Fruit fly (Drosophila melanogaster) whole organism, embryonic: ENCODE results near the gene CG16965.

Experiments used
- Bteb2 ChIP-seq: fragments of 200-800 bp; sonication (Bioruptor generic); optimal IDR thresholded peaks from 2 replicates; lab custom pipeline; 2016; ENCODE audit warnings: missing biosample characterization, missing genetic modification characterization
- CG11398 ChIP-seq: fragments of 200-800 bp; sonication (Bioruptor generic); optimal IDR thresholded peaks from 2 replicates; lab custom pipeline; 2016; ENCODE audit warnings: missing biosample characterization, missing genetic modification characterization
- CG1233 ChIP-seq: fragments of 200-800 bp; sonication (Bioruptor generic); optimal IDR thresholded peaks from 4 replicates; lab custom pipeline; 2018; ENCODE audit warnings: missing biosample characterization, mild to moderate bottlenecking, missing genetic modification characterization
- CG12744 ChIP-seq: fragments of 200-800 bp; sonication (Bioruptor generic); optimal IDR thresholded peaks from 2 replicates; lab custom pipeline; 2016; ENCODE audit warnings: missing biosample characterization, missing genetic modification characterization
- CG12769 ChIP-seq: fragments of 200-800 bp; sonication (Bioruptor generic); optimal IDR thresholded peaks from 2 replicates; lab custom pipeline; 2019; ENCODE audit warnings: missing biosample characterization, mild to moderate bottlenecking, missing genetic modification characterization, moderate library complexity
- CG13287 ChIP-seq: fragments of 200-800 bp; sonication (Bioruptor generic); IDR thresholded peaks from 2 replicates; pipeline ENCODE4 v1.3.6; 2022; ENCODE audit warnings: missing biosample characterization, missing genetic modification characterization; ENCODE audit not compliant: partially characterized antibody
- CG1602 ChIP-seq: fragments of 200-800 bp; sonication (Bioruptor generic); optimal IDR thresholded peaks from 3 replicates; lab custom pipeline; 2016; ENCODE audit warnings: missing biosample characterization, missing genetic modification characterization
- CG1603 ChIP-seq: fragments of 200-800 bp; sonication (Bioruptor generic); optimal IDR thresholded peaks from 2 replicates; lab custom pipeline; 2019; ENCODE audit warnings: missing biosample characterization, mild to moderate bottlenecking, missing genetic modification characterization, moderate library complexity
- CG17359 ChIP-seq: fragments of 200-800 bp; sonication (Bioruptor generic); optimal IDR thresholded peaks from 3 replicates; lab custom pipeline; 2018; ENCODE audit warnings: missing biosample characterization, mild to moderate bottlenecking, missing genetic modification characterization, moderate library complexity
- CG1832 ChIP-seq: fragments of 200-800 bp; sonication (Bioruptor generic); optimal IDR thresholded peaks from 2 replicates; lab custom pipeline; 2017; ENCODE audit warnings: missing biosample characterization, mild to moderate bottlenecking, missing genetic modification characterization, inconsistent platforms
- CG2678 ChIP-seq: fragments of 200-800 bp; sonication (Bioruptor generic); optimal IDR thresholded peaks from 3 replicates; lab custom pipeline; 2019; ENCODE audit warnings: missing biosample characterization, mild to moderate bottlenecking, missing genetic modification characterization, moderate library complexity
- CG3065 ChIP-seq: fragments of 200-800 bp; sonication (Bioruptor generic); optimal IDR thresholded peaks from 2 replicates; lab custom pipeline; 2016; ENCODE audit warnings: missing biosample characterization, missing genetic modification characterization
- CG6689 ChIP-seq: fragments of 200-800 bp; sonication (Bioruptor generic); IDR thresholded peaks from 2 replicates; pipeline ENCODE4 v1.3.6; 2022; ENCODE audit warnings: missing biosample characterization, missing genetic modification characterization
- CG6854 ChIP-seq: fragments of 200-800 bp; sonication (Bioruptor generic); optimal IDR thresholded peaks from 3 replicates; lab custom pipeline; 2017; ENCODE audit warnings: missing biosample characterization, mild to moderate bottlenecking, missing genetic modification characterization
- CG7372 ChIP-seq: fragments of 200-800 bp; sonication (Bioruptor generic); IDR thresholded peaks from 2 replicates; pipeline ENCODE4 v1.3.6; 2022; ENCODE audit warnings: missing biosample characterization, missing genetic modification characterization
- CG7786 ChIP-seq: fragments of 200-800 bp; sonication (Bioruptor generic); optimal IDR thresholded peaks from 2 replicates; lab custom pipeline; 2016; ENCODE audit warnings: missing biosample characterization, missing genetic modification characterization
- Dfd ChIP-seq, 2 experiments: fragments of >200 bp; optimal IDR thresholded peaks; 2 replicates each; lab custom pipeline; 2017; ENCODE audit warnings: missing biosample characterization in 2 of 2, missing genetic modification characterization in 2 of 2
- Dll ChIP-seq: fragments of 200-800 bp; sonication (Bioruptor generic); IDR thresholded peaks from 4 replicates; pipeline ENCODE4 v1.3.6; 2022; ENCODE audit warnings: missing biosample characterization, missing genetic modification characterization; ENCODE audit not compliant: partially characterized antibody
- Eip74EF ChIP-seq, 2 experiments: fragments of 200-800 bp in 1 of 2; fragments of >200 bp in 1 of 2; sonication (Bioruptor generic) in 1 of 2; optimal IDR thresholded peaks; 2 replicates each; lab custom pipeline; 2017 to 2019; ENCODE audit warnings: missing biosample characterization in 2 of 2, missing genetic modification characterization in 2 of 2, mild to moderate bottlenecking in 1 of 2, moderate library complexity in 1 of 2
- H15 ChIP-seq: fragments of 200-800 bp; sonication (Bioruptor generic); IDR thresholded peaks from 3 replicates; pipeline ENCODE4 v1.3.6; 2022; ENCODE audit warnings: missing biosample characterization, missing genetic modification characterization
- Hr39 ChIP-seq: fragments of >200 bp; optimal IDR thresholded peaks from 2 replicates; lab custom pipeline; 2017
- Med ChIP-seq: fragments of 200-800 bp; sonication (Bioruptor generic); peaks from one replicate; lab custom pipeline; 2016; ENCODE audit warnings: missing biosample characterization, missing genetic modification characterization, mild to moderate bottlenecking, inconsistent platforms, moderate library complexity
- NfI ChIP-seq: fragments of 200-800 bp; sonication (Bioruptor generic); optimal IDR thresholded peaks from 3 replicates; lab custom pipeline; 2018; ENCODE audit warnings: missing biosample characterization, mild to moderate bottlenecking, missing genetic modification characterization, moderate library complexity
- Opbp ChIP-seq: fragments of 200-800 bp; sonication (Bioruptor generic); IDR thresholded peaks from 3 replicates; pipeline ENCODE4 v1.3.6; 2022; ENCODE audit warnings: missing biosample characterization, missing genetic modification characterization; ENCODE audit not compliant: partially characterized antibody
- Poxn ChIP-seq: fragments of 200-800 bp; sonication (Bioruptor generic); IDR thresholded peaks from 2 replicates; pipeline ENCODE4 v1.3.6; 2022; ENCODE audit warnings: missing biosample characterization, missing genetic modification characterization
- Rx ChIP-seq: fragments of 200-800 bp; sonication (Bioruptor generic); IDR thresholded peaks from 2 replicates; pipeline ENCODE4 v1.3.6; 2022; ENCODE audit warnings: missing biosample characterization, missing genetic modification characterization
- Sry-β ChIP-seq: fragments of 200-800 bp; sonication (Bioruptor generic); optimal IDR thresholded peaks from 2 replicates; lab custom pipeline; 2018; ENCODE audit warnings: missing biosample characterization, mild to moderate bottlenecking, missing genetic modification characterization, moderate library complexity
- ash1 ChIP-seq: fragments of 200-800 bp; sonication (Bioruptor generic); optimal IDR thresholded peaks from 2 replicates; lab custom pipeline; 2018; ENCODE audit warnings: missing biosample characterization, mild to moderate bottlenecking, missing genetic modification characterization
- bowl ChIP-seq: fragments of 200-800 bp; sonication (Bioruptor generic); IDR thresholded peaks from 2 replicates; pipeline ENCODE4 v1.3.6; 2022; ENCODE audit warnings: missing biosample characterization, missing genetic modification characterization
- croc ChIP-seq: fragments of 200-800 bp; sonication (Bioruptor generic); conservative IDR thresholded peaks from 3 replicates; pipeline ENCODE4 v1.3.6; 2022; ENCODE audit warnings: missing biosample characterization, missing genetic modification characterization
- dmrt99B ChIP-seq: fragments of 200-800 bp; sonication (Bioruptor generic); optimal IDR thresholded peaks from 2 replicates; lab custom pipeline; 2018; ENCODE audit warnings: missing biosample characterization, mild to moderate bottlenecking, missing genetic modification characterization, moderate library complexity
- esg ChIP-seq: fragments of 200-800 bp; sonication (Bioruptor generic); conservative IDR thresholded peaks from 2 replicates; pipeline ENCODE4 v1.3.6; 2022; ENCODE audit warnings: missing biosample characterization, missing genetic modification characterization
- fd96Cb ChIP-seq: fragments of 200-800 bp; sonication (Bioruptor generic); optimal IDR thresholded peaks from 2 replicates; lab custom pipeline; 2018; ENCODE audit warnings: missing biosample characterization, mild to moderate bottlenecking, missing genetic modification characterization, moderate library complexity
- ftz-f1 ChIP-seq: fragments of 200-800 bp; sonication (Bioruptor generic); optimal IDR thresholded peaks from 2 replicates; lab custom pipeline; 2016; ENCODE audit warnings: missing biosample characterization, missing genetic modification characterization
- fu2 ChIP-seq: fragments of 200-800 bp; sonication (Bioruptor generic); optimal IDR thresholded peaks from 2 replicates; lab custom pipeline; 2016; ENCODE audit warnings: missing biosample characterization, missing genetic modification characterization
- gsb-n ChIP-seq: fragments of 200-800 bp; sonication (Bioruptor generic); optimal IDR thresholded peaks from 3 replicates; lab custom pipeline; 2018; ENCODE audit warnings: missing biosample characterization, mild to moderate bottlenecking, missing genetic modification characterization
- hth ChIP-seq: fragments of >200 bp; optimal IDR thresholded peaks from 2 replicates; lab custom pipeline; 2017; ENCODE audit warnings: inconsistent platforms
- kah ChIP-seq: fragments of 200-800 bp; sonication (Bioruptor generic); optimal IDR thresholded peaks from 2 replicates; lab custom pipeline; 2018; ENCODE audit warnings: missing biosample characterization, mild to moderate bottlenecking, missing genetic modification characterization
- lbe ChIP-seq: fragments of 200-800 bp; sonication (Bioruptor generic); optimal IDR thresholded peaks from 2 replicates; lab custom pipeline; 2016; ENCODE audit warnings: missing biosample characterization, mild to moderate bottlenecking, missing genetic modification characterization
- p53 ChIP-seq: fragments of 200-800 bp; sonication (Bioruptor generic); optimal IDR thresholded peaks from 2 replicates; lab custom pipeline; 2016; ENCODE audit warnings: missing biosample characterization, missing genetic modification characterization
- pan ChIP-seq, 4 experiments: fragments of >200 bp in 3 of 4; fragments of 200-800 bp in 1 of 4; sonication (Bioruptor generic) in 1 of 4; optimal IDR thresholded peaks in 3 of 4; IDR thresholded peaks in 1 of 4; 2 replicates each; pipeline versions ENCODE4 v1.3.6 to Lab custom; 2017 to 2022; ENCODE audit warnings: missing biosample characterization in 2 of 4, missing genetic modification characterization in 2 of 4, mixed read lengths in 1 of 4
- pita ChIP-seq: fragments of 200-800 bp; sonication (Bioruptor generic); optimal IDR thresholded peaks from 2 replicates; lab custom pipeline; 2017; ENCODE audit warnings: missing biosample characterization, mild to moderate bottlenecking, missing genetic modification characterization
- prd ChIP-seq, 3 experiments: fragments of >200 bp in 2 of 3; fragments of 200-800 bp in 1 of 3; sonication (Bioruptor generic) in 1 of 3; optimal IDR thresholded peaks in 2 of 3; IDR thresholded peaks in 1 of 3; 2 replicates in 2 of 3; 3 replicates in 1 of 3; pipeline versions ENCODE4 v1.3.6 to Lab custom; 2017 to 2022; ENCODE audit warnings: missing biosample characterization in 1 of 3, missing genetic modification characterization in 1 of 3
- ranshi ChIP-seq: fragments of 200-800 bp; sonication (Bioruptor generic); IDR thresholded peaks from 2 replicates; pipeline ENCODE4 v1.3.6; 2022; ENCODE audit warnings: missing biosample characterization, missing genetic modification characterization
- repo ChIP-seq: fragments of 200-800 bp; sonication (Bioruptor generic); optimal IDR thresholded peaks from 2 replicates; lab custom pipeline; 2016; ENCODE audit warnings: missing biosample characterization, missing genetic modification characterization
- sima ChIP-seq: fragments of 200-800 bp; sonication (Bioruptor generic); optimal IDR thresholded peaks from 2 replicates; lab custom pipeline; 2016; ENCODE audit warnings: missing biosample characterization, missing genetic modification characterization
- zen ChIP-seq: fragments of 200-800 bp; sonication (Bioruptor generic); optimal IDR thresholded peaks from 3 replicates; lab custom pipeline; 2018; ENCODE audit warnings: missing biosample characterization, mild to moderate bottlenecking, missing genetic modification characterization, moderate library complexity
- zf30C ChIP-seq: fragments of 200-800 bp; sonication (Bioruptor generic); optimal IDR thresholded peaks from 3 replicates; lab custom pipeline; 2018; ENCODE audit warnings: missing biosample characterization, mild to moderate bottlenecking, missing genetic modification characterization

CG16965 gene

dm6 chr2L:12011682-12012655 lies 30.6 kb downstream of the CG16965 start (continued):
- TF ChIP-seq H15 (GFP tag; lab: Robert Waterston, UW) (no peak), Dfd (GFP tag; optimal IDR thresholded peaks at IDR 0.05; lab: Kevin White, UChicago) (no peak), zen (peak; percentile 31), kah (GFP tag; lab: Kevin White, UChicago) (peak; percentile 100), zf30C (GFP tag; lab: Kevin White, UChicago) (no peak), croc (no peak), CG1602 (GFP tag; lab: Kevin White, UChicago) (no peak), CG13287 (no peak), CG11398 (peak; percentile 57), pan (optimal IDR thresholded peaks at IDR 0.05; lab: Kevin White, UChicago) (no peak), pan (GFP tag; optimal IDR thresholded peaks at IDR 0.05 in 1 of 2, IDR thresholded peaks at IDR 0.05 in 1 of 2) (no peak), esg (no peak), Poxn (GFP tag; lab: Robert Waterston, UW) (no peak), Bteb2 (GFP tag; lab: Kevin White, UChicago) (peak; percentile 0), fu2 (GFP tag; lab: Kevin White, UChicago) (peak; percentile 58), pita (GFP tag; lab: Kevin White, UChicago) (no peak), prd (optimal IDR thresholded peaks at IDR 0.05; lab: Kevin White, UChicago) (no peak), prd (GFP tag; IDR thresholded peaks at IDR 0.05; lab: Robert Waterston, UW) (no peak), p53 (GFP tag; lab: Kevin White, UChicago) (peak; percentile 47), repo (GFP tag; lab: Kevin White, UChicago) (peak; percentile 77), Opbp (no peak), ftz-f1 (GFP tag; lab: Kevin White, UChicago) (peak; percentile 99), ash1 (GFP tag; lab: Kevin White, UChicago) (peak; percentile 83), CG2678 (tag; lab: Kevin White, UChicago) (peak; percentile 71), dmrt99B (tag; lab: Kevin White, UChicago) (peak; percentile 72), Hr39 (no peak), lbe (GFP tag; lab: Kevin White, UChicago) (peak; percentile 54), CG12744 (GFP tag; lab: Kevin White, UChicago) (peak; percentile 63), CG12769 (tag; lab: Kevin White, UChicago) (peak; percentile 98), gsb-n (tag; lab: Kevin White, UChicago) (no peak), Rx (GFP tag; lab: Robert Waterston, UW) (no peak), CG6854 (GFP tag; lab: Kevin White, UChicago) (peak; percentile 39), fd96Cb (tag; lab: Kevin White, UChicago) (peak; percentile 26), Sry-β (peak; percentile 19), CG1233 (GFP tag; lab: Kevin White, UChicago) (peak; percentile 58), CG17359 (tag; lab: Kevin White, UChicago) (peak; percentile 73), Med (GFP tag; lab: Kevin White, UChicago) (peak; percentile 98), NfI (GFP tag; lab: Kevin White, UChicago) (peak; percentile 37), CG3065 (GFP tag; lab: Kevin White, UChicago) (peak; percentile 10), CG1832 (GFP tag; lab: Kevin White, UChicago) (peak; percentile 44), sima (GFP tag; lab: Kevin White, UChicago) (no peak), CG7786 (GFP tag; lab: Kevin White, UChicago) (peak; percentile 75), bowl (no peak), CG6689 (no peak), ranshi (GFP tag; lab: Robert Waterston, UW) (no peak), Eip74EF (GFP tag; optimal IDR thresholded peaks at IDR 0.05; lab: Kevin White, UChicago) (peak in 1 of 2 experiments; percentile 93), Dll (GFP tag; lab: Robert Waterston, UW) (no peak), CG7372 (GFP tag; lab: Robert Waterston, UW) (no peak), hth (lab: Kevin White, UChicago) (no peak), CG1603 (peak; percentile 80)
